Fruit fly (Drosophila melanogaster) whole organism, embryonic: ENCODE measurements around the gene Trhn.
A peak's percentile ranks its signal among the peaks of the same experiment; 100 is the strongest.

Source experiments
- ATbp ChIP-seq: fragments of 200-800 bp; sonication (Bioruptor generic); optimal IDR thresholded peaks from 2 replicates; lab custom pipeline; 2017; ENCODE audit warnings: missing biosample characterization, mild to moderate bottlenecking, missing genetic modification characterization, missing genetic modification reagents
- Atf3 ChIP-seq: fragments of 200-800 bp; sonication (Bioruptor generic); optimal IDR thresholded peaks from 3 replicates; lab custom pipeline; 2016; ENCODE audit warnings: missing biosample characterization, missing genetic modification characterization
- Atf6 ChIP-seq: fragments of 200-800 bp; sonication (Bioruptor generic); IDR thresholded peaks from 2 replicates; pipeline ENCODE4 v1.3.6; 2022; ENCODE audit warnings: missing biosample characterization, missing genetic modification characterization
- CG11723 ChIP-seq: fragments of 200-800 bp; sonication (Bioruptor generic); optimal IDR thresholded peaks from 2 replicates; lab custom pipeline; 2017; ENCODE audit warnings: missing biosample characterization, mild to moderate bottlenecking, missing genetic modification characterization
- CG12236 ChIP-seq: fragments of 200-800 bp; sonication (Bioruptor generic); optimal IDR thresholded peaks from 2 replicates; lab custom pipeline; 2016; ENCODE audit warnings: missing biosample characterization, missing genetic modification characterization
- CG12299 ChIP-seq: fragments of 200-800 bp; sonication (Bioruptor generic); optimal IDR thresholded peaks from 2 replicates; lab custom pipeline; 2018; ENCODE audit warnings: missing biosample characterization, mild to moderate bottlenecking, missing genetic modification characterization
- CG14667 ChIP-seq: fragments of 200-800 bp; sonication (Bioruptor generic); IDR thresholded peaks from 2 replicates; pipeline ENCODE4 v1.3.6; 2022; ENCODE audit warnings: missing biosample characterization, missing genetic modification characterization
- CG15073 ChIP-seq: fragments of 200-800 bp; sonication (Bioruptor generic); optimal IDR thresholded peaks from 2 replicates; lab custom pipeline; 2016; ENCODE audit warnings: missing biosample characterization, missing genetic modification characterization
- CG15479 ChIP-seq: fragments of 200-800 bp; sonication (Bioruptor generic); optimal IDR thresholded peaks from 3 replicates; lab custom pipeline; 2019; ENCODE audit warnings: missing biosample characterization, mild to moderate bottlenecking, missing genetic modification characterization, moderate library complexity
- CG1603 ChIP-seq: fragments of 200-800 bp; sonication (Bioruptor generic); optimal IDR thresholded peaks from 2 replicates; lab custom pipeline; 2019; ENCODE audit warnings: missing biosample characterization, mild to moderate bottlenecking, missing genetic modification characterization, moderate library complexity
- CG17359 ChIP-seq: fragments of 200-800 bp; sonication (Bioruptor generic); optimal IDR thresholded peaks from 3 replicates; lab custom pipeline; 2018; ENCODE audit warnings: missing biosample characterization, mild to moderate bottlenecking, missing genetic modification characterization, moderate library complexity
- CG18262 ChIP-seq: fragments of 200-800 bp; optimal IDR thresholded peaks from 3 replicates; lab custom pipeline; 2019; ENCODE audit warnings: missing biosample characterization, mild to moderate bottlenecking, missing genetic modification characterization, moderate library complexity
- CG30403 ChIP-seq: fragments of 200-800 bp; sonication (Bioruptor generic); optimal IDR thresholded peaks from 3 replicates; lab custom pipeline; 2016; ENCODE audit warnings: missing biosample characterization, missing genetic modification characterization
- CG31441 ChIP-seq: fragments of 200-800 bp; sonication (Bioruptor generic); IDR thresholded peaks from 2 replicates; pipeline ENCODE4 v1.3.6; 2022; ENCODE audit warnings: missing biosample characterization, missing genetic modification characterization
- CG4328 ChIP-seq: fragments of 200-800 bp; sonication (Bioruptor generic); optimal IDR thresholded peaks from 3 replicates; lab custom pipeline; 2017; ENCODE audit warnings: missing biosample characterization, missing genetic modification reagents, missing genetic modification characterization
- CG4360 ChIP-seq: fragments of 200-800 bp; sonication (Bioruptor generic); IDR thresholded peaks from 2 replicates; pipeline ENCODE4 v1.3.6; 2022; ENCODE audit warnings: missing biosample characterization, missing genetic modification characterization
- CG4404 ChIP-seq: fragments of 200-800 bp; sonication (Bioruptor generic); IDR thresholded peaks from 2 replicates; pipeline ENCODE4 v1.3.6; 2022; ENCODE audit warnings: missing biosample characterization, missing genetic modification characterization
- CG6654 ChIP-seq: fragments of 200-800 bp; sonication (Bioruptor generic); optimal IDR thresholded peaks from 2 replicates; lab custom pipeline; 2017; ENCODE audit warnings: missing biosample characterization, mild to moderate bottlenecking, missing genetic modification characterization
- GATAe ChIP-seq: fragments of 200-800 bp; sonication (Bioruptor generic); conservative IDR thresholded peaks from 2 replicates; pipeline ENCODE4 v1.3.6; 2022; ENCODE audit warnings: missing biosample characterization, missing genetic modification characterization
- HLH4C ChIP-seq: fragments of 200-800 bp; sonication (Bioruptor generic); IDR thresholded peaks from 3 replicates; pipeline ENCODE4 v1.3.6; 2022; ENCODE audit warnings: missing biosample characterization, missing genetic modification characterization; ENCODE audit not compliant: partially characterized antibody
- Kr ChIP-seq: fragments of 200-800 bp; sonication (Bioruptor generic); optimal IDR thresholded peaks from 2 replicates; lab custom pipeline; 2017; ENCODE audit warnings: missing biosample characterization, mild to moderate bottlenecking, missing genetic modification characterization
- Med ChIP-seq: fragments of 200-800 bp; sonication (Bioruptor generic); peaks from one replicate; lab custom pipeline; 2016; ENCODE audit warnings: missing biosample characterization, missing genetic modification characterization, mild to moderate bottlenecking, inconsistent platforms, moderate library complexity
- NC2α ChIP-seq: fragments of 200-800 bp; sonication (Bioruptor generic); optimal IDR thresholded peaks from 2 replicates; lab custom pipeline; 2016; ENCODE audit warnings: missing biosample characterization, missing genetic modification characterization
- Nf-YB ChIP-seq: fragments of 200-800 bp; sonication (Bioruptor generic); optimal IDR thresholded peaks from 3 replicates; lab custom pipeline; 2019; ENCODE audit warnings: missing biosample characterization, mild to moderate bottlenecking, missing genetic modification characterization, moderate library complexity
- Ravus ChIP-seq: fragments of 200-800 bp; sonication (Bioruptor generic); IDR thresholded peaks from 2 replicates; pipeline ENCODE4 v1.3.6; 2022; ENCODE audit warnings: missing biosample characterization, missing genetic modification characterization
- Vsx1 ChIP-seq: fragments of 200-800 bp; sonication (Bioruptor generic); optimal IDR thresholded peaks from 2 replicates; lab custom pipeline; 2017; ENCODE audit warnings: missing biosample characterization, mild to moderate bottlenecking, missing genetic modification characterization, missing genetic modification reagents
- Xrp1 ChIP-seq: fragments of 200-800 bp; sonication (Bioruptor generic); IDR thresholded peaks from 2 replicates; pipeline ENCODE4 v1.3.6; 2022; ENCODE audit warnings: missing biosample characterization, missing genetic modification characterization
- croc ChIP-seq: fragments of 200-800 bp; sonication (Bioruptor generic); conservative IDR thresholded peaks from 3 replicates; pipeline ENCODE4 v1.3.6; 2022; ENCODE audit warnings: missing biosample characterization, missing genetic modification characterization
- dysf ChIP-seq: fragments of 200-800 bp; sonication (Bioruptor generic); IDR thresholded peaks from 3 replicates; pipeline ENCODE4 v1.3.6; 2022; ENCODE audit warnings: missing biosample characterization, missing genetic modification characterization
- fd3F ChIP-seq: fragments of 200-800 bp; sonication (Bioruptor generic); optimal IDR thresholded peaks from 2 replicates; lab custom pipeline; 2018; ENCODE audit warnings: missing biosample characterization, mild to moderate bottlenecking, missing genetic modification characterization, moderate library complexity
- ftz-f1 ChIP-seq: fragments of 200-800 bp; sonication (Bioruptor generic); optimal IDR thresholded peaks from 2 replicates; lab custom pipeline; 2016; ENCODE audit warnings: missing biosample characterization, missing genetic modification characterization
- gem ChIP-seq: fragments of 200-800 bp; sonication (Bioruptor generic); optimal IDR thresholded peaks from 2 replicates; lab custom pipeline; 2019; ENCODE audit warnings: missing biosample characterization, mild to moderate bottlenecking, missing genetic modification characterization, moderate library complexity
- hkb ChIP-seq, 2 experiments: fragments of 200-800 bp in 1 of 2; fragments of >200 bp in 1 of 2; sonication (Bioruptor generic) in 1 of 2; IDR thresholded peaks in 1 of 2; optimal IDR thresholded peaks in 1 of 2; 2 replicates each; pipeline versions ENCODE4 v1.3.6 to Lab custom; 2017 to 2022; ENCODE audit warnings: missing biosample characterization in 1 of 2, missing genetic modification characterization in 1 of 2
- inv ChIP-seq: fragments of 200-800 bp; sonication (Bioruptor generic); IDR thresholded peaks from 2 replicates; pipeline ENCODE4 v1.3.6; 2022; ENCODE audit warnings: missing biosample characterization, missing genetic modification characterization; ENCODE audit not compliant: partially characterized antibody
- jumu ChIP-seq: fragments of 200-800 bp; sonication (Bioruptor generic); optimal IDR thresholded peaks from 3 replicates; lab custom pipeline; 2016; ENCODE audit warnings: missing biosample characterization, missing genetic modification characterization
- lilli ChIP-seq: fragments of 200-800 bp; sonication (Bioruptor generic); optimal IDR thresholded peaks from 3 replicates; lab custom pipeline; 2016; ENCODE audit warnings: missing biosample characterization, missing genetic modification characterization
- lola ChIP-seq, 3 experiments: fragments of >200 bp in 2 of 3; fragments of 200-800 bp in 1 of 3; sonication (Bioruptor generic) in 1 of 3; optimal IDR thresholded peaks; 2 replicates each; lab custom pipeline; 2017 to 2019; ENCODE audit warnings: missing biosample characterization in 3 of 3, missing genetic modification characterization in 3 of 3, mild to moderate bottlenecking in 1 of 3, moderate library complexity in 1 of 3
- peb ChIP-seq: fragments of 200-800 bp; sonication (Bioruptor generic); IDR thresholded peaks from 2 replicates; pipeline ENCODE4 v1.3.6; 2022; ENCODE audit warnings: missing biosample characterization, missing genetic modification characterization
- prd ChIP-seq, 3 experiments: fragments of >200 bp in 2 of 3; fragments of 200-800 bp in 1 of 3; sonication (Bioruptor generic) in 1 of 3; optimal IDR thresholded peaks in 2 of 3; IDR thresholded peaks in 1 of 3; 2 replicates in 2 of 3; 3 replicates in 1 of 3; pipeline versions ENCODE4 v1.3.6 to Lab custom; 2017 to 2022; ENCODE audit warnings: missing biosample characterization in 1 of 3, missing genetic modification characterization in 1 of 3
- ranshi ChIP-seq: fragments of 200-800 bp; sonication (Bioruptor generic); IDR thresholded peaks from 2 replicates; pipeline ENCODE4 v1.3.6; 2022; ENCODE audit warnings: missing biosample characterization, missing genetic modification characterization
- repo ChIP-seq: fragments of 200-800 bp; sonication (Bioruptor generic); optimal IDR thresholded peaks from 2 replicates; lab custom pipeline; 2016; ENCODE audit warnings: missing biosample characterization, missing genetic modification characterization
- slp2 ChIP-seq: fragments of 200-800 bp; sonication (Bioruptor generic); optimal IDR thresholded peaks from 2 replicates; lab custom pipeline; 2016; ENCODE audit warnings: missing biosample characterization, missing genetic modification characterization
- so ChIP-seq: fragments of 200-800 bp; sonication (Bioruptor generic); IDR thresholded peaks from 3 replicates; pipeline ENCODE4 v1.3.6; 2022; ENCODE audit warnings: missing biosample characterization, missing genetic modification characterization
- tgo ChIP-seq: fragments of 200-800 bp; sonication (Bioruptor generic); IDR thresholded peaks from 3 replicates; pipeline ENCODE4 v1.3.6; 2022; ENCODE audit warnings: missing biosample characterization, missing genetic modification characterization
- trem ChIP-seq: fragments of 200-800 bp; optimal IDR thresholded peaks from 3 replicates; lab custom pipeline; 2019; ENCODE audit warnings: missing biosample characterization, mild to moderate bottlenecking, missing genetic modification characterization, moderate library complexity
- unpg ChIP-seq: fragments of 200-800 bp; sonication (Bioruptor generic); optimal IDR thresholded peaks from 3 replicates; lab custom pipeline; 2018; ENCODE audit warnings: missing biosample characterization, mild to moderate bottlenecking, missing genetic modification characterization, moderate library complexity
- z ChIP-seq: fragments of 200-800 bp; sonication (Bioruptor generic); IDR thresholded peaks from 3 replicates; pipeline ENCODE4 v1.3.6; 2022; ENCODE audit warnings: missing biosample characterization, missing genetic modification characterization

Gene Trhn

DNA sequence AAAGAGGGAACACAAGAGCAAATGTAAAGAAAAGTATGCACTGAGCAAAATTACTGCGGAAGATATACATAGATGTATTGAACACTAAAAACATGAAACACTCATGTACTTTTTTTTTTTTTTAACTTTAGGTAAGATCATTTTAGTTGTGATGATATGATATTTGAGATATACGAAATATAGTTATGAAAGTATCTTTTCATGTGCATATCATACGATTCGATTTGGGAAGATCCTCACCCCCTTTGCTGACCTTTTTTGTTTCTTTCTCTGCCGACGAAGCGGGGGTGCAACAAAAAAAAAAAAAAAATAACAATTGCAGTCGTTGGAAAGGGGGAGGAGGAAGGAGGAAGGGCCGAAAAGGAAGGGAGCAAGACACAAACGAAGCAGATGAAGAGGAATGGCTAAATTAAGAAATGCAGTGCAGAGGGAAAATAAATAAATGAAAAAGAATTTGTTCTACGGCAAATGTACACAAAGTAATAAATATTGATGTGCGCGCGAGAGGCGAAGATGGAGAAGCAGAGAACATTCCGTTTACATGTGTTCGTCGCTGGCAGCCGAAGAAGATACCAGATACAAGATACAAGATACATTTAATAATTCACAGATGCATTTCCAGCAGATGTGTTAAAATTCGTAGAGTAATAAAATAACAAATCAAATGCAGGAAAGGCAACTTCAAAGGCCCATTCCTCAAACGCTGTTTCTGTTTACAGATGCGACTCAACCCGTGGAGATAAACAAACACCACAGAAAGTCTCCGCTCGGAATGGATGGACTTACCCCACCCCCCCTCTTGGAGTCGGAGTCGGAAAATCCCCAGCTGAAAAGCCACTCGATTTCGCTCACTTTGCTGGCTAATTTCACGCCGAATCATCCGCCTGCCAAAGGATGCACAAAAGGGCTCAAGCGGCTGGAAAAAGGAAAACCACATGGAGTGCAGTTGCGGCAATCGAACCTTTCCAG lies 25.7 kb downstream of the Trhn start (continued):
- TF ChIP-seq Atf3, result no peak
- TF ChIP-seq CG12236 (GFP tag; lab: Kevin White, UChicago), result no peak
- peak; percentile 50 for TF ChIP-seq CG4360 (GFP tag; lab: Robert Waterston, UW)
- TF ChIP-seq lola (GFP tag; optimal IDR thresholded peaks at IDR 0.05; lab: Kevin White, UChicago), result peak in 1 of 3 experiments; percentile 39
- peak; percentile 31 for TF ChIP-seq CG1603 (tag; lab: Kevin White, UChicago)
- no peak for TF ChIP-seq inv
- peak; percentile 40 for TF ChIP-seq CG17359 (tag; lab: Kevin White, UChicago)
- no peak for TF ChIP-seq Nf-YB (GFP tag; lab: Kevin White, UChicago)
- TF ChIP-seq ftz-f1 (GFP tag; lab: Kevin White, UChicago), result no peak
- TF ChIP-seq hkb (optimal IDR thresholded peaks at IDR 0.05; lab: Kevin White, UChicago), result no peak
- TF ChIP-seq hkb (GFP tag; IDR thresholded peaks at IDR 0.05; lab: Robert Waterston, UW), result peak; percentile 35
- no peak for TF ChIP-seq CG6654
- TF ChIP-seq slp2 (GFP tag; lab: Kevin White, UChicago), result no peak
- no peak for TF ChIP-seq repo (GFP tag; lab: Kevin White, UChicago)
- peak; percentile 73 for TF ChIP-seq Xrp1 (GFP tag; lab: Robert Waterston, UW)
- TF ChIP-seq gem, result peak; percentile 63
- peak; percentile 9 for TF ChIP-seq jumu (GFP tag; lab: Kevin White, UChicago)
- TF ChIP-seq croc, result peak; percentile 65
- peak; percentile 49; the same call in 1 of the 2 replicates for TF ChIP-seq CG31441 (GFP tag; lab: Robert Waterston, UW)
- no peak for TF ChIP-seq Vsx1 (GFP tag; lab: Kevin White, UChicago)
- TF ChIP-seq GATAe (GFP tag; lab: Robert Waterston, UW), result no peak
- peak; percentile 25 for TF ChIP-seq trem
- no peak for TF ChIP-seq HLH4C (GFP tag; lab: Robert Waterston, UW)
- peak; percentile 35; the same call in 1 of the 2 replicates for TF ChIP-seq CG4404 (GFP tag; lab: Robert Waterston, UW)
- TF ChIP-seq Med (GFP tag; lab: Kevin White, UChicago), result peak; percentile 60
- no peak for TF ChIP-seq prd (optimal IDR thresholded peaks at IDR 0.05; lab: Kevin White, UChicago)
- peak; percentile 87 for TF ChIP-seq prd (GFP tag; IDR thresholded peaks at IDR 0.05; lab: Robert Waterston, UW)
- no peak for TF ChIP-seq CG4328 (GFP tag; lab: Kevin White, UChicago)
- peak; percentile 70; the same call in 2 of the 3 replicates for TF ChIP-seq z (GFP tag; lab: Robert Waterston, UW)
- no peak for TF ChIP-seq dysf
- TF ChIP-seq CG12299 (tag; lab: Kevin White, UChicago), result no peak
- TF ChIP-seq unpg (GFP tag; lab: Kevin White, UChicago), result peak; percentile 25
- TF ChIP-seq peb (GFP tag; lab: Robert Waterston, UW), result peak; percentile 48; the same call in 1 of the 2 replicates
- no peak for TF ChIP-seq NC2α (GFP tag; lab: Kevin White, UChicago)
- TF ChIP-seq fd3F, result no peak
- no peak for TF ChIP-seq Ravus (GFP tag; lab: Robert Waterston, UW)
- TF ChIP-seq CG18262, result peak; percentile 77
- TF ChIP-seq CG14667, result peak; percentile 36; the same call in 1 of the 2 replicates
- no peak for TF ChIP-seq so (GFP tag; lab: Robert Waterston, UW)
- TF ChIP-seq CG11723, result no peak
- TF ChIP-seq CG15073 (GFP tag; lab: Kevin White, UChicago), result no peak
- peak; percentile 63 for TF ChIP-seq Kr (GFP tag; lab: Kevin White, UChicago)
- peak; percentile 14 for TF ChIP-seq CG30403 (GFP tag; lab: Kevin White, UChicago)
- peak; percentile 12 for TF ChIP-seq ATbp (GFP tag; lab: Kevin White, UChicago)
- TF ChIP-seq lilli, result no peak
- 0 out of 2 replicates have a peak, but pooled peaks have one; percentile 28 for TF ChIP-seq ranshi (GFP tag; lab: Robert Waterston, UW)
- no peak for TF ChIP-seq Atf6 (GFP tag; lab: Robert Waterston, UW)
- no peak; the same call in 2 of the 3 replicates for TF ChIP-seq tgo (GFP tag; lab: Robert Waterston, UW)
- TF ChIP-seq CG15479 (GFP tag; lab: Kevin White, UChicago), result no peak
